Worm (Caenorhabditis elegans): Measurements from ENCODE around the gene wapl-1.

DNA sequence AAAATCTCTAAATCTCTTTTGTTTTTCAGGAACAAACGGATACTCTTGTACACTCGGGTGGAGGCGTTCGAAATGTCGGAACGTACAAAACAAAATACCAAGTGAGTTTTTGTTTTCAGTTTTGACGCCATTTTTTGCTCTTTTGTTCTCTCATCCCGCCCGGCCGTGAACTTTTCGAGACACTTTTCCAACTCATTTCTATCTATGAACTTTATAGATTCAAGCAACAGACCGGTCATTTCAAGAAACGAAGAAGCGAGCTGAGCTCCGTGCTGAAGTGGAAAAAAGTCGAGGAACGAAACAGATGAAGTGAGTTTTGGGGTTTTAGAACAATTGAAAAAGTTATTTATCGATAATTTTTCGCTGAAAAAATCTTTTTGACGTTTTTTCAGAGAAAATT lies 35.0 kb downstream of the wapl-1 start:
- TF ChIP-seq nhr-76 (tag; optimal IDR thresholded peaks at IDR 0.05): no peak
- TF ChIP-seq aly-2 (tag; optimal IDR thresholded peaks at IDR 0.05): no peak

Data from whole organism, L3 larva.